Fruit fly (Drosophila melanogaster): Measurements from ENCODE around the gene RpS10b.
A peak's percentile ranks its signal among the peaks of the same experiment; 100 is the strongest.

The RpS10b gene

DNA sequence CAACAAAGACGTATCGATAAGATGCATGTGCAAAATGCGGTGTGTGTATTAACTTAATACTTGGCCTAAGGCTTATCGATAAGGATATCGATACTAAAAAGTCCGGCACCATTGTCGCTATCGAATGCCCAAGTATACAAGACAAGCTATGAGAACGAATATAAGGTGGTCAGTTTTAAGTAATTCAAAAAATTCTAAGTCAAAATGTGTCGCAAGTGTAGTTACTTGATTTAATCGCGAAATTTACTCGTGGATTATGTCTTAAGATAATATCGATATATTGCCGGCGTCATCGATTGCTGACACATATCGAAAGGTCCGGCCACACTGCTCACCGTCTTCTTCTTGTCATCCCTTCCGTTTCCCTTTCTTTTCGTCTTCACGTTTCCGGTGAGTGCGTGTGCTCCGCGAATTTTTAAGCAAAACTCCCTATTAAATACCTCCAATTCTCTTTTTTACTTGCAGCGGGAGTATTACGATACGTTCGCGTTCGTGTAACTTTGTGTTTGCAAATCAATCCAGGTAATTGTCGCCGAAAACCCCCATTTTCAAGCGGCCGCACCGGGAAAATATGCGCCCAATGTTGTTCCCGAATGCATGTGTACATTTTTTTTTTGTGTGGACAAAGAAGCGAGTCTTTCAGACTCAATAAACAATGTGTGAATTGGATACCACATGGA is at the start of gene RpS10b (continued):
- TF ChIP-seq CG17568 (GFP tag; optimal IDR thresholded peaks at IDR 0.05) (peak; percentile 94), prd (optimal IDR thresholded peaks at IDR 0.05) (no peak), prd (GFP tag; IDR thresholded peaks at IDR 0.05) (peak; percentile 60), Sox102F (GFP tag; optimal IDR thresholded peaks at IDR 0.05) (peak; percentile 47), CG4360 (GFP tag; IDR thresholded peaks at IDR 0.05) (no peak), D19B (GFP tag; optimal IDR thresholded peaks at IDR 0.05) (peak; percentile 86), scrt (GFP tag; optimal IDR thresholded peaks at IDR 0.05) (peak; percentile 88), CG14965 (GFP tag; optimal IDR thresholded peaks at IDR 0.05; ENCODE audit: borderline replicate concordance) (peak; percentile 68), Dad (GFP tag; optimal IDR thresholded peaks at IDR 0.05) (peak; percentile 89), CG10565 (GFP tag; optimal IDR thresholded peaks at IDR 0.05) (peak; percentile 29), Deaf1 (tag; optimal IDR thresholded peaks at IDR 0.05) (peak; percentile 47), insv (GFP tag; optimal IDR thresholded peaks at IDR 0.05) (peak in 1 of 2 experiments; percentile 83), gsb-n (tag; optimal IDR thresholded peaks at IDR 0.05) (peak; percentile 77), CG14667 (GFP tag; IDR thresholded peaks at IDR 0.05) (peak; percentile 18; the same call in 1 of the 2 replicates), so (GFP tag; IDR thresholded peaks at IDR 0.05) (peak; percentile 85), CG3065 (GFP tag; optimal IDR thresholded peaks at IDR 0.05) (peak; percentile 67), gcm2 (GFP tag; optimal IDR thresholded peaks at IDR 0.05) (peak; percentile 76), zfh1 (GFP tag; IDR thresholded peaks at IDR 0.05) (peak; percentile 86), slp2 (GFP tag; optimal IDR thresholded peaks at IDR 0.05) (peak; percentile 91), Xrp1 (GFP tag; IDR thresholded peaks at IDR 0.05) (0 out of 2 replicates have a peak, but pooled peaks have one; percentile 6), wor (GFP tag; IDR thresholded peaks at IDR 0.05) (peak; percentile 50), da (GFP tag; optimal IDR thresholded peaks at IDR 0.05) (peak; percentile 93), CG2678 (tag; optimal IDR thresholded peaks at IDR 0.05) (peak; percentile 80), zen (tag; optimal IDR thresholded peaks at IDR 0.05) (peak; percentile 68), CG9215 (GFP tag; IDR thresholded peaks at IDR 0.05) (peak; percentile 42), trem (tag; optimal IDR thresholded peaks at IDR 0.05) (peak; percentile 83), sens (GFP tag) (peak; percentile 96), ERR (GFP tag; optimal IDR thresholded peaks at IDR 0.05) (peak; percentile 40), sqz (GFP tag; optimal IDR thresholded peaks at IDR 0.05) (peak; percentile 94), CG12391 (tag; optimal IDR thresholded peaks at IDR 0.05) (peak; percentile 87), CG1647 (GFP tag; optimal IDR thresholded peaks at IDR 0.05) (peak; percentile 48), CG13624 (GFP tag; optimal IDR thresholded peaks at IDR 0.05) (peak; percentile 90), gce (GFP tag; IDR thresholded peaks at IDR 0.05) (peak; percentile 87), rib (GFP tag; IDR thresholded peaks at IDR 0.05) (no peak; the same call in 1 of the 2 replicates), Hsf (GFP tag; optimal IDR thresholded peaks at IDR 0.05) (peak; percentile 89), CG10321 (GFP tag; IDR thresholded peaks at IDR 0.05) (0 out of 2 replicates have a peak, but pooled peaks have one; percentile 25), CG30431 (GFP tag; optimal IDR thresholded peaks at IDR 0.05) (peak; percentile 87), tna (GFP tag; IDR thresholded peaks at IDR 0.05; ENCODE audit: partially characterized antibody) (peak; percentile 89), CG15514 (GFP tag; optimal IDR thresholded peaks at IDR 0.05) (peak; percentile 92), CG4854 (GFP tag; optimal IDR thresholded peaks at IDR 0.05) (peak; percentile 87), CG32767 (GFP tag; IDR thresholded peaks at IDR 0.05) (no peak), CG2116 (GFP tag; optimal IDR thresholded peaks at IDR 0.05) (peak; percentile 95), Neu2 (GFP tag; optimal IDR thresholded peaks at IDR 0.05; ENCODE audit: borderline replicate concordance) (peak; percentile 80), psq (GFP tag; optimal IDR thresholded peaks at IDR 0.05) (peak; percentile 42), CG17802 (tag; optimal IDR thresholded peaks at IDR 0.05) (peak; percentile 74), CG3995 (GFP tag; optimal IDR thresholded peaks at IDR 0.05) (peak; percentile 77), Oaz (GFP tag; IDR thresholded peaks at IDR 0.05) (peak; percentile 57), caup (GFP tag; optimal IDR thresholded peaks at IDR 0.05; ENCODE audit: severe bottlenecking) (peak; percentile 97), dimm (GFP tag; IDR thresholded peaks at IDR 0.05) (peak; percentile 46; the same call in 1 of the 2 replicates), vnd (GFP tag; IDR thresholded peaks at IDR 0.05; ENCODE audit: partially characterized antibody) (peak; percentile 96)

Measured in whole organism, embryonic.